Worm (Caenorhabditis elegans) whole organism, L4 larva: ENCODE measurements around the gene test-1.

Experiments
- F10B5.3 ChIP-seq: sonication (generic microtip); optimal IDR thresholded peaks from 2 replicates; lab custom pipeline; 2016; ENCODE audit warnings: mild to moderate bottlenecking, missing genetic modification characterization, missing compliant biosample characterization
- F37D6.2 ChIP-seq: sonication (generic microtip); optimal IDR thresholded peaks from 2 replicates; lab custom pipeline; 2016; ENCODE audit warnings: mild to moderate bottlenecking, missing genetic modification characterization, missing compliant biosample characterization
- F44E2.7 ChIP-seq: fragments of 200-800 bp; sonication (Bioruptor generic); IDR thresholded peaks from 2 replicates; pipeline ENCODE4 v2.1.2; 2022; ENCODE audit warnings: missing genetic modification characterization, missing compliant biosample characterization
- F49E8.2 ChIP-seq: sonication (generic microtip); optimal IDR thresholded peaks from 2 replicates; lab custom pipeline; 2016; ENCODE audit warnings: missing compliant biosample characterization, mild to moderate bottlenecking, missing genetic modification characterization, borderline replicate concordance
- T26A8.4 ChIP-seq: fragments of 200-800 bp; sonication (Bioruptor generic); IDR thresholded peaks from 2 replicates; pipeline ENCODE4 v1.3.6; 2022; ENCODE audit warnings: missing genetic modification characterization, missing compliant biosample characterization
- Y48G9A.11 ChIP-seq: fragments of 200-800 bp; sonication (Bioruptor generic); IDR thresholded peaks from 2 replicates; pipeline ENCODE4 v1.3.6; 2022; ENCODE audit warnings: missing genetic modification reagents, missing genetic modification characterization, missing compliant biosample characterization
- Y5F2A.4 ChIP-seq: fragments of 200-800 bp; sonication (Bioruptor generic); optimal IDR thresholded peaks from 2 replicates; lab custom pipeline; 2018; ENCODE audit warnings: mild to moderate bottlenecking, missing genetic modification characterization, missing compliant biosample characterization
- ZK337.2 ChIP-seq: fragments of 200-800 bp; sonication (Bioruptor generic); IDR thresholded peaks from 2 replicates; pipeline ENCODE4 v1.3.6; 2022; ENCODE audit warnings: missing genetic modification reagents, missing genetic modification characterization, missing compliant biosample characterization
- aha-1 ChIP-seq: fragments of 150-350 bp; peaks from one replicate; lab custom pipeline; 2014; ENCODE audit warnings: missing biosample characterization, missing genetic modification characterization
- aly-2 ChIP-seq: sonication (generic microtip); optimal IDR thresholded peaks from 2 replicates; lab custom pipeline; 2018; ENCODE audit warnings: missing biosample characterization, missing genetic modification characterization
- arid-1 ChIP-seq: fragments of 200-800 bp; sonication (Bioruptor generic); conservative IDR thresholded peaks from 2 replicates; pipeline ENCODE4 v1.3.6; 2022; ENCODE audit warnings: missing genetic modification reagents, missing genetic modification characterization, missing compliant biosample characterization
- ceh-20 ChIP-seq: fragments of 200-800 bp; sonication (Bioruptor generic); IDR thresholded peaks from 2 replicates; pipeline ENCODE4 v1.3.6; 2022; ENCODE audit warnings: missing genetic modification reagents, missing genetic modification characterization, missing compliant biosample characterization
- ceh-44 ChIP-seq: fragments of 200-800 bp; sonication (Bioruptor generic); IDR thresholded peaks from 2 replicates; pipeline ENCODE4 v1.3.6; 2022; ENCODE audit warnings: missing genetic modification reagents, missing genetic modification characterization, missing compliant biosample characterization
- ctbp-1 ChIP-seq: fragments of 200-800 bp; sonication (Bioruptor generic); IDR thresholded peaks from 2 replicates; pipeline ENCODE4 v1.3.6; 2022; ENCODE audit warnings: missing genetic modification reagents, missing genetic modification characterization, missing compliant biosample characterization
- daf-16 ChIP-seq, 3 experiments: sonication (generic microtip); optimal IDR thresholded peaks; 2 replicates each; lab custom pipeline; 2016 to 2017; ENCODE audit warnings: missing genetic modification characterization in 3 of 3, missing genetic modification reagents in 3 of 3, mild to moderate bottlenecking in 2 of 3, missing compliant biosample characterization in 2 of 3, missing biosample characterization in 1 of 3, moderate library complexity in 1 of 3
- dmd-6 ChIP-seq: fragments of 200-800 bp; sonication (Bioruptor generic); IDR thresholded peaks from 2 replicates; pipeline ENCODE4 v1.3.6; 2022; ENCODE audit warnings: missing genetic modification reagents, missing genetic modification characterization, missing compliant biosample characterization
- dmd-9 ChIP-seq: fragments of 200-800 bp; sonication (Bioruptor generic); IDR thresholded peaks from 2 replicates; pipeline ENCODE4 v1.3.6; 2022; ENCODE audit warnings: missing genetic modification reagents, missing genetic modification characterization, missing compliant biosample characterization
- dpl-1 ChIP-seq: fragments of 150-350 bp; optimal IDR thresholded peaks from 2 replicates; lab custom pipeline; 2014; ENCODE audit warnings: missing biosample characterization, missing genetic modification reagents, missing genetic modification characterization
- duxl-1 ChIP-seq: sonication (generic microtip); optimal IDR thresholded peaks from 2 replicates; lab custom pipeline; 2016; ENCODE audit warnings: mild to moderate bottlenecking, missing genetic modification characterization, moderate library complexity, missing compliant biosample characterization; ENCODE audit not compliant: poor library complexity
- dve-1 ChIP-seq: sonication (generic microtip); optimal IDR thresholded peaks from 2 replicates; lab custom pipeline; 2017; ENCODE audit warnings: antibody characterized with exemption, mild to moderate bottlenecking, missing genetic modification characterization, missing compliant biosample characterization; ENCODE audit not compliant: insufficient read depth
- fkh-10 ChIP-seq: fragments of 150-350 bp; optimal IDR thresholded peaks from 2 replicates; lab custom pipeline; 2014; ENCODE audit warnings: missing biosample characterization, missing genetic modification reagents, missing genetic modification characterization
- hif-1 ChIP-seq, 2 experiments: sonication (generic microtip); optimal IDR thresholded peaks; 2 replicates each; lab custom pipeline; 2016 to 2017; ENCODE audit warnings: missing compliant biosample characterization in 2 of 2, missing genetic modification characterization in 2 of 2, missing genetic modification reagents in 2 of 2, missing genotype in 2 of 2, mild to moderate bottlenecking in 1 of 2
- hlh-11 ChIP-seq: fragments of 200-800 bp; sonication (Bioruptor generic); optimal IDR thresholded peaks from 2 replicates; lab custom pipeline; 2018; ENCODE audit warnings: mild to moderate bottlenecking, missing genetic modification characterization, missing compliant biosample characterization
- hlh-30 ChIP-seq: sonication (generic microtip); optimal IDR thresholded peaks from 2 replicates; lab custom pipeline; 2017; ENCODE audit warnings: antibody characterized with exemption, mild to moderate bottlenecking, missing genetic modification characterization, missing compliant biosample characterization; ENCODE audit not compliant: insufficient read depth
- hmg-1.1 ChIP-seq: fragments of 200-800 bp; sonication (Bioruptor generic); IDR thresholded peaks from 2 replicates; pipeline ENCODE4 v1.3.6; 2022; ENCODE audit warnings: missing genetic modification reagents, missing genetic modification characterization, missing compliant biosample characterization
- jun-1 ChIP-seq: fragments of 150-350 bp; optimal IDR thresholded peaks from 2 replicates; lab custom pipeline; 2014; ENCODE audit warnings: missing biosample characterization, missing genetic modification reagents, missing genetic modification characterization
- lin-13 ChIP-seq: fragments of 150-350 bp; optimal IDR thresholded peaks from 2 replicates; lab custom pipeline; 2014; ENCODE audit warnings: missing biosample characterization, missing genetic modification reagents, missing genetic modification characterization
- lin-15B ChIP-seq: fragments of 150-350 bp; sonication (generic microtip); optimal IDR thresholded peaks from 3 replicates; lab custom pipeline; 2014; ENCODE audit warnings: missing biosample characterization, missing genetic modification characterization
- lir-3 ChIP-seq: sonication (generic microtip); optimal IDR thresholded peaks from 2 replicates; lab custom pipeline; 2016; ENCODE audit warnings: mild to moderate bottlenecking, missing genetic modification characterization, missing compliant biosample characterization
- lsy-2 ChIP-seq, 2 experiments: fragments of 150-350 bp in 1 of 2; sonication (generic microtip) in 1 of 2; optimal IDR thresholded peaks; 2 replicates each; lab custom pipeline; 2014 to 2017; ENCODE audit warnings: missing biosample characterization in 2 of 2, missing genetic modification characterization in 2 of 2
- madf-5 ChIP-seq, 2 experiments: fragments of 200-800 bp; sonication (Bioruptor generic); IDR thresholded peaks; 2 replicates each; pipeline ENCODE4 v1.3.6; 2022; ENCODE audit warnings: missing compliant biosample characterization in 2 of 2, missing genetic modification characterization in 2 of 2
- mdl-1 ChIP-seq, 2 experiments: fragments of 150-350 bp in 1 of 2; sonication (generic microtip) in 1 of 2; optimal IDR thresholded peaks; 2 replicates each; lab custom pipeline; 2014 to 2017; ENCODE audit warnings: missing biosample characterization in 2 of 2, missing genetic modification characterization in 2 of 2
- mep-1 ChIP-seq: fragments of 150-350 bp; sonication (generic microtip); optimal IDR thresholded peaks from 3 replicates; lab custom pipeline; 2014; ENCODE audit warnings: missing biosample characterization, missing genetic modification characterization
- nhr-11 ChIP-seq: fragments of 150-350 bp; optimal IDR thresholded peaks from 2 replicates; lab custom pipeline; 2014; ENCODE audit warnings: missing biosample characterization, missing genetic modification characterization
- nhr-28 ChIP-seq: fragments of 150-350 bp; optimal IDR thresholded peaks from 2 replicates; lab custom pipeline; 2014; ENCODE audit warnings: missing biosample characterization, missing genetic modification characterization
- nhr-41 ChIP-seq: fragments of 200-800 bp; sonication (Bioruptor generic); IDR thresholded peaks from 2 replicates; pipeline ENCODE4 v1.3.6; 2022; ENCODE audit warnings: missing genetic modification reagents, missing genetic modification characterization, missing compliant biosample characterization
- nhr-42 ChIP-seq: fragments of 200-800 bp; sonication (Bioruptor generic); IDR thresholded peaks from 2 replicates; pipeline ENCODE4 v1.3.6; 2022; ENCODE audit warnings: missing genetic modification characterization, missing compliant biosample characterization
- nhr-6 ChIP-seq: fragments of 150-350 bp; optimal IDR thresholded peaks from 2 replicates; lab custom pipeline; 2014; ENCODE audit warnings: missing biosample characterization, missing genetic modification characterization
- nhr-77 ChIP-seq: fragments of 150-350 bp; optimal IDR thresholded peaks from 2 replicates; lab custom pipeline; 2014; ENCODE audit warnings: missing biosample characterization, missing genetic modification characterization
- php-3 ChIP-seq: fragments of 200-800 bp; sonication (Bioruptor generic); IDR thresholded peaks from 2 replicates; pipeline ENCODE4 v1.3.6; 2022; ENCODE audit warnings: missing genetic modification reagents, missing genetic modification characterization, missing compliant biosample characterization
- rbr-2 ChIP-seq: sonication (generic microtip); optimal IDR thresholded peaks from 2 replicates; lab custom pipeline; 2016; ENCODE audit warnings: missing genotype, missing genetic modification characterization, missing compliant biosample characterization
- set-16 ChIP-seq: fragments of 200-800 bp; sonication (Bioruptor generic); IDR thresholded peaks from 2 replicates; pipeline ENCODE4 v1.3.6; 2022; ENCODE audit warnings: missing genetic modification reagents, missing genetic modification characterization, missing compliant biosample characterization
- snpc-1.2 ChIP-seq: fragments of 200-800 bp; sonication (Bioruptor generic); IDR thresholded peaks from 2 replicates; pipeline ENCODE4 v1.3.6; 2022; ENCODE audit warnings: missing genetic modification reagents, missing genetic modification characterization, missing compliant biosample characterization
- spr-1 ChIP-seq: sonication (generic microtip); optimal IDR thresholded peaks from 2 replicates; lab custom pipeline; 2016; ENCODE audit warnings: mild to moderate bottlenecking, missing genetic modification characterization, missing compliant biosample characterization
- spr-3 ChIP-seq: fragments of 200-800 bp; sonication (Bioruptor generic); optimal IDR thresholded peaks from 2 replicates; lab custom pipeline; 2018; ENCODE audit warnings: mild to moderate bottlenecking, missing genetic modification characterization, missing compliant biosample characterization
- tra-1 ChIP-seq: fragments of 200-800 bp; sonication (Bioruptor generic); IDR thresholded peaks from 2 replicates; pipeline ENCODE4 v1.3.6; 2022; ENCODE audit warnings: missing genetic modification reagents, missing genetic modification characterization, missing compliant biosample characterization
- unc-130 ChIP-seq: sonication (generic microtip); optimal IDR thresholded peaks from 2 replicates; lab custom pipeline; 2016; ENCODE audit warnings: missing genetic modification reagents, missing genetic modification characterization, missing compliant biosample characterization
- vab-7 ChIP-seq: fragments of 200-800 bp; sonication (Bioruptor generic); IDR thresholded peaks from 2 replicates; pipeline ENCODE4 v1.3.6; 2022; ENCODE audit warnings: missing genetic modification reagents, missing genetic modification characterization, missing compliant biosample characterization
- zfp-3 ChIP-seq: fragments of 200-800 bp; sonication (Bioruptor generic); conservative IDR thresholded peaks from 2 replicates; pipeline ENCODE4 v1.3.6; 2022; ENCODE audit warnings: missing genetic modification reagents, missing genetic modification characterization, missing compliant biosample characterization
- zip-2 ChIP-seq: fragments of 150-350 bp; optimal IDR thresholded peaks from 2 replicates; lab custom pipeline; 2014; ENCODE audit warnings: missing biosample characterization, missing genetic modification characterization

The test-1 gene

DNA sequence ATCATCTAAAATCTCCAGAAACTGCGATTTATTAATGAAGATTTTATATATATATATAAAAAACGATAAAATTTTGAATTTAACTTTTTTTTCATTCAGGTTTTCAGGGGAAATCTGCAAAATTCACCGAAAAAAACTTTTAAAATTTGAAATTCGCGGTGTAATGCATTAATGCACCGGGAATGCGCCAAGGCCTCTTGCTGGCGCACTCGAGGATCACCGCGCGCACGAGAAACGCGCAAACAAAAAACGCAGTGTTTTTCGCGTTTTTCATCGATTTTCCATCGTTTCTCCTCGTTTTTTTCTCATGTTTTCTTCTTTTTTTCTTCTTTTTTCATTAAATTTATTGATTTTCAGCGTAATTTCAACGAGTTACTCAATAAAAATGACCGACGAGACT is 40.8 kb downstream of the test-1 start, which contains the start of gene hrpu-2:
hrpu-2 (plus strand) TSS at position 352 of the 400 bp plus-strand sequence.
- peak; percentile 83 for TF ChIP-seq zfp-3 (GFP tag; lab: Robert Waterston, UW)
- peak; percentile 49 for TF ChIP-seq nhr-28 (tag; lab: Kevin White, UChicago)
- TF ChIP-seq tra-1 (GFP tag; lab: Robert Waterston, UW) = peak; percentile 78; the same call in 1 of the 2 replicates
- peak; percentile 98 for TF ChIP-seq dpl-1 (GFP tag; lab: Kevin White, UChicago)
- peak; percentile 49; the same call in 1 of the 2 replicates for TF ChIP-seq vab-7 (GFP tag; lab: Robert Waterston, UW)
- TF ChIP-seq php-3 (GFP tag; lab: Robert Waterston, UW) = peak; percentile 62
- TF ChIP-seq F49E8.2 (tag; lab: Kevin White, UChicago) = peak; percentile 49
- peak; percentile 65 for TF ChIP-seq spr-1 (tag; lab: Kevin White, UChicago)
- peak; percentile 57 for TF ChIP-seq F10B5.3 (tag; lab: Kevin White, UChicago)
- peak; percentile 82 for TF ChIP-seq dmd-6 (GFP tag; lab: Robert Waterston, UW)
- peak; percentile 78 for TF ChIP-seq hmg-1.1 (GFP tag; lab: Robert Waterston, UW)
- no peak for TF ChIP-seq F44E2.7 (GFP tag; lab: Robert Waterston, UW)
- peak; percentile 31 for TF ChIP-seq duxl-1
- TF ChIP-seq lin-15B (tag; lab: Kevin White, UChicago) = no peak
- TF ChIP-seq ceh-20 (GFP tag; lab: Robert Waterston, UW) = peak; percentile 64; the same call in 1 of the 2 replicates
- TF ChIP-seq Y5F2A.4 (GFP tag; lab: Kevin White, UChicago) = no peak
- no peak for TF ChIP-seq nhr-41
- no peak for TF ChIP-seq ZK337.2 (GFP tag; lab: Robert Waterston, UW)
- TF ChIP-seq unc-130 (GFP tag; lab: Kevin White, UChicago) = peak; percentile 23
- no peak for TF ChIP-seq aha-1 (tag; lab: Kevin White, UChicago)
- TF ChIP-seq dve-1 (tag; lab: Kevin White, UChicago) = peak; percentile 82
- TF ChIP-seq aly-2 (tag; lab: Kevin White, UChicago) = no peak
- TF ChIP-seq madf-5 (GFP tag; IDR thresholded peaks at IDR 0.05; lab: Robert Waterston, UW) = no peak
- TF ChIP-seq snpc-1.2 (GFP tag; lab: Robert Waterston, UW) = no peak
- TF ChIP-seq arid-1 (GFP tag; lab: Robert Waterston, UW) = peak; percentile 52; the same call in 1 of the 2 replicates
- TF ChIP-seq F37D6.2 (tag; lab: Kevin White, UChicago) = peak; percentile 73
- peak; percentile 73 for TF ChIP-seq hlh-11
- TF ChIP-seq daf-16 (GFP tag; optimal IDR thresholded peaks at IDR 0.05; lab: Kevin White, UChicago) = peak in 1 of 2 experiments; percentile 33
- TF ChIP-seq daf-16 (tag; optimal IDR thresholded peaks at IDR 0.05; lab: Kevin White, UChicago) = peak; percentile 29
- peak; percentile 83 for TF ChIP-seq mep-1 (tag; lab: Kevin White, UChicago)
- TF ChIP-seq nhr-11 (tag; lab: Kevin White, UChicago) = peak; percentile 38
- peak; percentile 42; the same call in 1 of the 2 replicates for TF ChIP-seq Y48G9A.11 (GFP tag; lab: Robert Waterston, UW)
- TF ChIP-seq T26A8.4 (GFP tag; lab: Robert Waterston, UW) = peak; percentile 79
- TF ChIP-seq rbr-2 (tag; lab: Kevin White, UChicago) = peak; percentile 79
- TF ChIP-seq lir-3 (tag; lab: Kevin White, UChicago) = no peak
- TF ChIP-seq zip-2 (tag; lab: Kevin White, UChicago) = no peak
- TF ChIP-seq ctbp-1 = peak; percentile 55; the same call in 1 of the 2 replicates
- 0 out of 2 replicates have a peak, but pooled peaks have one; percentile 10 for TF ChIP-seq set-16
- peak; percentile 62 for TF ChIP-seq spr-3 (GFP tag; lab: Kevin White, UChicago)
- TF ChIP-seq dmd-9 = peak; percentile 67; the same call in 1 of the 2 replicates
- peak in 1 of 2 experiments; percentile 10 for TF ChIP-seq mdl-1 (tag; optimal IDR thresholded peaks at IDR 0.05; lab: Kevin White, UChicago)
- peak; percentile 9 for TF ChIP-seq nhr-77 (tag; lab: Kevin White, UChicago)
- TF ChIP-seq hlh-30 = peak; percentile 73
- peak; percentile 56; the same call in 1 of the 2 replicates for TF ChIP-seq nhr-42 (GFP tag; lab: Robert Waterston, UW)
- TF ChIP-seq lin-13 = peak; percentile 85
- TF ChIP-seq hif-1 (tag; optimal IDR thresholded peaks at IDR 0.05; lab: Kevin White, UChicago) = peak in 1 of 2 experiments; percentile 63
- TF ChIP-seq lsy-2 (tag; optimal IDR thresholded peaks at IDR 0.05; lab: Kevin White, UChicago) = peak; percentile 25 to 90
- TF ChIP-seq jun-1 (tag; lab: Kevin White, UChicago) = peak; percentile 58
- TF ChIP-seq nhr-6 = peak; percentile 11
- TF ChIP-seq ceh-44 (GFP tag; lab: Robert Waterston, UW) = no peak
- peak; percentile 41 for TF ChIP-seq fkh-10 (GFP tag; lab: Kevin White, UChicago)
